Fruit fly (Drosophila melanogaster): ENCODE results near the gene nej.

The nej gene

dm6 chrX:9615471-9615870, 71.4 kb downstream of the nej start (continued):
- TF ChIP-seq Gug (GFP tag; IDR thresholded peaks at IDR 0.05) (no peak), CG4424 (GFP tag; optimal IDR thresholded peaks at IDR 0.05) (peak; percentile 29), CG18011 (GFP tag; optimal IDR thresholded peaks at IDR 0.05) (no peak), CG1024 (GFP tag; IDR thresholded peaks at IDR 0.05) (no peak), CG6654 (GFP tag; optimal IDR thresholded peaks at IDR 0.05) (no peak), cato (GFP tag; optimal IDR thresholded peaks at IDR 0.05; ENCODE audit: borderline replicate concordance) (no peak), bbx (GFP tag; IDR thresholded peaks at IDR 0.05; ENCODE audit: partially characterized antibody) (no peak), p53 (GFP tag; optimal IDR thresholded peaks at IDR 0.05) (no peak), MESR4 (GFP tag; optimal IDR thresholded peaks at IDR 0.05) (no peak), CG7786 (GFP tag; optimal IDR thresholded peaks at IDR 0.05) (no peak), fd96Cb (tag; optimal IDR thresholded peaks at IDR 0.05) (no peak), stc (GFP tag; IDR thresholded peaks at IDR 0.05) (no peak), CG12104 (GFP tag; optimal IDR thresholded peaks at IDR 0.05) (peak; percentile 1), mld (GFP tag; IDR thresholded peaks at IDR 0.05; ENCODE audit: partially characterized antibody) (no peak), Ets97D (GFP tag; optimal IDR thresholded peaks at IDR 0.05) (no peak), ERR (GFP tag; optimal IDR thresholded peaks at IDR 0.05) (no peak), NC2α (GFP tag; optimal IDR thresholded peaks at IDR 0.05) (no peak), CG9876 (GFP tag; optimal IDR thresholded peaks at IDR 0.05) (no peak), peb (GFP tag; IDR thresholded peaks at IDR 0.05) (no peak), Hand (GFP tag; optimal IDR thresholded peaks at IDR 0.05) (no peak), abd-A (tag; optimal IDR thresholded peaks at IDR 0.05) (no peak), Ptx1 (GFP tag; IDR thresholded peaks at IDR 0.05) (no peak), CG9609 (GFP tag; optimal IDR thresholded peaks at IDR 0.05) (no peak), CG6272 (GFP tag; IDR thresholded peaks at IDR 0.05) (no peak), CG5180 (GFP tag; optimal IDR thresholded peaks at IDR 0.05) (no peak), CG4820 (GFP tag; optimal IDR thresholded peaks at IDR 0.05) (no peak), CG3838 (GFP tag; optimal IDR thresholded peaks at IDR 0.05) (no peak), CG10543 (GFP tag; optimal IDR thresholded peaks at IDR 0.05) (no peak), CG30431 (GFP tag; optimal IDR thresholded peaks at IDR 0.05) (no peak), CG2116 (GFP tag; optimal IDR thresholded peaks at IDR 0.05) (no peak), Side (GFP tag; optimal IDR thresholded peaks at IDR 0.05) (no peak), Doc2 (GFP tag; IDR thresholded peaks at IDR 0.05) (no peak), sens-2 (GFP tag; IDR thresholded peaks at IDR 0.05) (no peak), CG12942 (GFP tag; optimal IDR thresholded peaks at IDR 0.05) (no peak), Atf-2 (GFP tag; optimal IDR thresholded peaks at IDR 0.05) (peak; percentile 1), zen2 (GFP tag; IDR thresholded peaks at IDR 0.05; ENCODE audit: partially characterized antibody) (no peak), ato (GFP tag; IDR thresholded peaks at IDR 0.05; ENCODE audit: partially characterized antibody) (no peak), Chrac-16 (GFP tag; optimal IDR thresholded peaks at IDR 0.05) (peak; percentile 16), oc (tag; optimal IDR thresholded peaks at IDR 0.05) (no peak), disco-r (GFP tag; optimal IDR thresholded peaks at IDR 0.05) (no peak), CG4730 (GFP tag; IDR thresholded peaks at IDR 0.05) (no peak), btn (GFP tag; optimal IDR thresholded peaks at IDR 0.05) (no peak), amos (GFP tag; IDR thresholded peaks at IDR 0.05; ENCODE audit: partially characterized antibody) (no peak), fu2 (GFP tag; optimal IDR thresholded peaks at IDR 0.05) (no peak), bigmax (GFP tag; optimal IDR thresholded peaks at IDR 0.05) (no peak), ham (GFP tag; IDR thresholded peaks at IDR 0.05) (no peak), unpg (GFP tag; optimal IDR thresholded peaks at IDR 0.05) (no peak), Ravus (GFP tag; IDR thresholded peaks at IDR 0.05) (no peak), Adf1 (GFP tag; IDR thresholded peaks at IDR 0.05) (peak; percentile 37; the same call in 1 of the 2 replicates), kay (GFP tag; optimal IDR thresholded peaks at IDR 0.05) (no peak), Sry-δ (GFP tag; optimal IDR thresholded peaks at IDR 0.05) (no peak), gce (GFP tag; IDR thresholded peaks at IDR 0.05) (no peak), CG17385 (GFP tag; optimal IDR thresholded peaks at IDR 0.05) (no peak)

All from whole organism, embryonic.